Fruit fly (Drosophila melanogaster) whole organism, embryonic: Measurements from ENCODE around the gene CG5381.

Experiments
- Antp ChIP-seq: fragments of 200-800 bp; sonication (Bioruptor generic); optimal IDR thresholded peaks from 3 replicates; lab custom pipeline; 2016; ENCODE audit warnings: missing biosample characterization, missing genetic modification characterization
- BEAF-32 ChIP-seq: fragments of 200-800 bp; sonication (Bioruptor generic); optimal IDR thresholded peaks from 3 replicates; lab custom pipeline; 2017; ENCODE audit warnings: missing biosample characterization, missing genetic modification characterization, mild to moderate bottlenecking, moderate library complexity, missing genetic modification reagents
- BtbVII ChIP-seq: fragments of 200-800 bp; sonication (Bioruptor generic); optimal IDR thresholded peaks from 3 replicates; lab custom pipeline; 2017; ENCODE audit warnings: missing biosample characterization, mild to moderate bottlenecking, missing genetic modification characterization
- CG10366 ChIP-seq: fragments of 200-800 bp; sonication (Bioruptor generic); IDR thresholded peaks from 2 replicates; pipeline ENCODE4 v1.3.6; 2022; ENCODE audit warnings: missing biosample characterization, missing genetic modification characterization
- CG10543 ChIP-seq: fragments of 200-800 bp; sonication (Bioruptor generic); optimal IDR thresholded peaks from 3 replicates; lab custom pipeline; 2017; ENCODE audit warnings: missing biosample characterization, mild to moderate bottlenecking, missing genetic modification characterization, moderate library complexity
- CG10654 ChIP-seq: fragments of 200-800 bp; sonication (Bioruptor generic); optimal IDR thresholded peaks from 2 replicates; lab custom pipeline; 2016; ENCODE audit warnings: missing biosample characterization, missing genetic modification characterization
- CG12769 ChIP-seq: fragments of 200-800 bp; sonication (Bioruptor generic); optimal IDR thresholded peaks from 2 replicates; lab custom pipeline; 2019; ENCODE audit warnings: missing biosample characterization, mild to moderate bottlenecking, missing genetic modification characterization, moderate library complexity
- CG12942 ChIP-seq: fragments of 200-800 bp; sonication (Bioruptor generic); optimal IDR thresholded peaks from 3 replicates; lab custom pipeline; 2016; ENCODE audit warnings: missing biosample characterization, missing genetic modification characterization
- CG14710 ChIP-seq: fragments of 200-800 bp; sonication (Bioruptor generic); optimal IDR thresholded peaks from 3 replicates; lab custom pipeline; 2019; ENCODE audit warnings: missing biosample characterization, mild to moderate bottlenecking, missing genetic modification characterization, moderate library complexity
- CG14860 ChIP-seq: fragments of 200-800 bp; sonication (Bioruptor generic); IDR thresholded peaks from 3 replicates; pipeline ENCODE4 v1.3.6; 2022; ENCODE audit warnings: missing biosample characterization, missing genetic modification characterization; ENCODE audit not compliant: partially characterized antibody
- CG15073 ChIP-seq: fragments of 200-800 bp; sonication (Bioruptor generic); optimal IDR thresholded peaks from 2 replicates; lab custom pipeline; 2016; ENCODE audit warnings: missing biosample characterization, missing genetic modification characterization
- CG17385 ChIP-seq: fragments of 200-800 bp; sonication (Bioruptor generic); optimal IDR thresholded peaks from 3 replicates; lab custom pipeline; 2018; ENCODE audit warnings: missing biosample characterization, mild to moderate bottlenecking, missing genetic modification characterization
- CG17802 ChIP-seq: fragments of 200-800 bp; sonication (Bioruptor generic); optimal IDR thresholded peaks from 2 replicates; lab custom pipeline; 2018; ENCODE audit warnings: missing biosample characterization, mild to moderate bottlenecking, missing genetic modification characterization, moderate library complexity
- CG17912 ChIP-seq: fragments of 200-800 bp; sonication (Bioruptor generic); optimal IDR thresholded peaks from 2 replicates; lab custom pipeline; 2018; ENCODE audit warnings: missing biosample characterization, mild to moderate bottlenecking, missing genetic modification characterization
- CG1792 ChIP-seq: fragments of 200-800 bp; sonication (Bioruptor generic); optimal IDR thresholded peaks from 2 replicates; lab custom pipeline; 2016; ENCODE audit warnings: missing biosample characterization, missing genetic modification characterization
- CG30020 ChIP-seq: fragments of 200-800 bp; optimal IDR thresholded peaks from 2 replicates; lab custom pipeline; 2019; ENCODE audit warnings: missing biosample characterization, mild to moderate bottlenecking, missing genetic modification characterization, moderate library complexity
- CG9932 ChIP-seq: fragments of 200-800 bp; sonication (Bioruptor generic); IDR thresholded peaks from 2 replicates; pipeline ENCODE4 v1.3.6; 2022; ENCODE audit warnings: missing biosample characterization, missing genetic modification characterization
- D19B ChIP-seq: fragments of 200-800 bp; sonication (Bioruptor generic); optimal IDR thresholded peaks from 2 replicates; lab custom pipeline; 2017; ENCODE audit warnings: missing biosample characterization, mild to moderate bottlenecking, missing genetic modification characterization
- Doc3 ChIP-seq: fragments of 200-800 bp; sonication (Bioruptor generic); IDR thresholded peaks from 3 replicates; pipeline ENCODE4 v1.3.6; 2022; ENCODE audit warnings: missing biosample characterization, missing genetic modification characterization; ENCODE audit not compliant: partially characterized antibody
- Gug ChIP-seq: fragments of 200-800 bp; sonication (Bioruptor generic); IDR thresholded peaks from 4 replicates; pipeline ENCODE4 v1.3.6; 2022; ENCODE audit warnings: missing biosample characterization, missing genetic modification characterization
- H15 ChIP-seq: fragments of 200-800 bp; sonication (Bioruptor generic); IDR thresholded peaks from 3 replicates; pipeline ENCODE4 v1.3.6; 2022; ENCODE audit warnings: missing biosample characterization, missing genetic modification characterization
- HmgD ChIP-seq: fragments of 200-800 bp; sonication (Bioruptor generic); optimal IDR thresholded peaks from 3 replicates; lab custom pipeline; 2016; ENCODE audit warnings: missing biosample characterization, missing genetic modification characterization
- Hr39 ChIP-seq: fragments of >200 bp; optimal IDR thresholded peaks from 2 replicates; lab custom pipeline; 2017
- Lhr ChIP-seq: fragments of 200-800 bp; sonication (Bioruptor generic); optimal IDR thresholded peaks from 3 replicates; lab custom pipeline; 2017; ENCODE audit warnings: mild to moderate bottlenecking, missing biosample characterization, missing genetic modification reagents, missing genetic modification characterization
- Med ChIP-seq: fragments of 200-800 bp; sonication (Bioruptor generic); peaks from one replicate; lab custom pipeline; 2016; ENCODE audit warnings: missing biosample characterization, missing genetic modification characterization, mild to moderate bottlenecking, inconsistent platforms, moderate library complexity
- Mrtf ChIP-seq: fragments of 200-800 bp; sonication (Bioruptor generic); IDR thresholded peaks from 3 replicates; pipeline ENCODE4 v1.3.6; 2022; ENCODE audit warnings: missing biosample characterization, missing genetic modification characterization
- Pdp1 ChIP-seq, 2 experiments: fragments of 200-800 bp; sonication (Bioruptor generic); optimal IDR thresholded peaks; 3 replicates each; lab custom pipeline; 2016; ENCODE audit warnings: missing biosample characterization in 2 of 2, missing genetic modification characterization in 2 of 2, mild to moderate bottlenecking in 1 of 2, moderate library complexity in 1 of 2
- Six4 ChIP-seq: fragments of 200-800 bp; sonication (Bioruptor generic); optimal IDR thresholded peaks from 2 replicates; lab custom pipeline; 2016; ENCODE audit warnings: missing biosample characterization, missing genetic modification characterization
- Sry-δ ChIP-seq: fragments of 200-800 bp; sonication (Bioruptor generic); optimal IDR thresholded peaks from 2 replicates; lab custom pipeline; 2016; ENCODE audit warnings: missing biosample characterization, missing genetic modification characterization
- Taf1 ChIP-seq: fragments of 200-800 bp; sonication (Bioruptor generic); IDR thresholded peaks from 2 replicates; pipeline ENCODE4 v1.3.6; 2022; ENCODE audit warnings: missing biosample characterization, missing genetic modification characterization
- YL-1 ChIP-seq: fragments of 200-800 bp; sonication (Bioruptor generic); optimal IDR thresholded peaks from 3 replicates; lab custom pipeline; 2017; ENCODE audit warnings: missing biosample characterization, mild to moderate bottlenecking, missing genetic modification characterization
- amos ChIP-seq: fragments of 200-800 bp; sonication (Bioruptor generic); IDR thresholded peaks from 2 replicates; pipeline ENCODE4 v1.3.6; 2022; ENCODE audit warnings: missing biosample characterization, missing genetic modification characterization; ENCODE audit not compliant: partially characterized antibody
- ato ChIP-seq: fragments of 200-800 bp; sonication (Bioruptor generic); IDR thresholded peaks from 2 replicates; pipeline ENCODE4 v1.3.6; 2022; ENCODE audit warnings: missing biosample characterization, missing genetic modification characterization; ENCODE audit not compliant: partially characterized antibody
- bcd ChIP-seq: fragments of 200-800 bp; sonication (Bioruptor generic); optimal IDR thresholded peaks from 2 replicates; lab custom pipeline; 2017; ENCODE audit warnings: missing biosample characterization, mild to moderate bottlenecking, missing genetic modification characterization
- en ChIP-seq: fragments of 200-800 bp; sonication (Bioruptor generic); optimal IDR thresholded peaks from 2 replicates; lab custom pipeline; 2016; ENCODE audit warnings: missing biosample characterization, missing genetic modification characterization
- eve ChIP-seq, 2 experiments: fragments of >200 bp; optimal IDR thresholded peaks; 2 replicates each; lab custom pipeline; 2017; ENCODE audit warnings: missing biosample characterization in 2 of 2, missing genetic modification characterization in 2 of 2
- exex ChIP-seq: fragments of 200-800 bp; sonication (Bioruptor generic); optimal IDR thresholded peaks from 4 replicates; lab custom pipeline; 2018; ENCODE audit warnings: missing biosample characterization, mild to moderate bottlenecking, missing genetic modification characterization, moderate library complexity
- eyg ChIP-seq: fragments of 200-800 bp; sonication (Bioruptor generic); optimal IDR thresholded peaks from 3 replicates; lab custom pipeline; 2016; ENCODE audit warnings: missing biosample characterization, missing genetic modification characterization
- grn ChIP-seq: fragments of 200-800 bp; sonication (Bioruptor generic); optimal IDR thresholded peaks from 3 replicates; lab custom pipeline; 2017; ENCODE audit warnings: missing biosample characterization, missing genetic modification characterization
- kah ChIP-seq: fragments of 200-800 bp; sonication (Bioruptor generic); optimal IDR thresholded peaks from 2 replicates; lab custom pipeline; 2018; ENCODE audit warnings: missing biosample characterization, mild to moderate bottlenecking, missing genetic modification characterization
- pb ChIP-seq: fragments of 200-800 bp; sonication (Bioruptor generic); optimal IDR thresholded peaks from 3 replicates; lab custom pipeline; 2016; ENCODE audit warnings: missing biosample characterization, missing genetic modification characterization
- phol ChIP-seq: fragments of 200-800 bp; sonication (Bioruptor generic); optimal IDR thresholded peaks from 3 replicates; lab custom pipeline; 2018; ENCODE audit warnings: missing biosample characterization, mild to moderate bottlenecking, missing genetic modification characterization, moderate library complexity
- schlank ChIP-seq: fragments of 200-800 bp; sonication (Bioruptor generic); optimal IDR thresholded peaks from 2 replicates; lab custom pipeline; 2018; ENCODE audit warnings: missing biosample characterization, mild to moderate bottlenecking, missing genetic modification characterization
- shn ChIP-seq: fragments of 200-800 bp; sonication (Bioruptor generic); optimal IDR thresholded peaks from 3 replicates; lab custom pipeline; 2016; ENCODE audit warnings: missing biosample characterization, missing genetic modification characterization
- sug ChIP-seq: fragments of 200-800 bp; optimal IDR thresholded peaks from 2 replicates; lab custom pipeline; 2019; ENCODE audit warnings: missing biosample characterization, mild to moderate bottlenecking, missing genetic modification characterization, moderate library complexity
- tin ChIP-seq: fragments of 200-800 bp; sonication (Bioruptor generic); optimal IDR thresholded peaks from 3 replicates; lab custom pipeline; 2016; ENCODE audit warnings: missing biosample characterization, missing genetic modification characterization
- toy ChIP-seq: fragments of 200-800 bp; sonication (Bioruptor generic); IDR thresholded peaks from 2 replicates; pipeline ENCODE4 v1.3.6; 2022; ENCODE audit warnings: missing biosample characterization, missing genetic modification characterization
- zen ChIP-seq: fragments of 200-800 bp; sonication (Bioruptor generic); optimal IDR thresholded peaks from 3 replicates; lab custom pipeline; 2018; ENCODE audit warnings: missing biosample characterization, mild to moderate bottlenecking, missing genetic modification characterization, moderate library complexity
- zf30C ChIP-seq: fragments of 200-800 bp; sonication (Bioruptor generic); optimal IDR thresholded peaks from 3 replicates; lab custom pipeline; 2018; ENCODE audit warnings: missing biosample characterization, mild to moderate bottlenecking, missing genetic modification characterization

The CG5381 gene

dm6 chr2L:10321036-10321583, 1.8 kb downstream of the CG5381 start (continued):
- TF ChIP-seq amos (GFP tag; lab: Robert Waterston, UW) (peak; percentile 60; the same call in 1 of the 2 replicates), ato (peak; percentile 11; the same call in 1 of the 2 replicates), kah (GFP tag; lab: Kevin White, UChicago) (peak; percentile 72), pb (peak; percentile 4), Doc3 (GFP tag; lab: Robert Waterston, UW) (peak; percentile 72; the same call in 2 of the 3 replicates), bcd (no peak), CG14860 (GFP tag; lab: Robert Waterston, UW) (peak; percentile 55; the same call in 2 of the 3 replicates), CG17912 (GFP tag; lab: Kevin White, UChicago) (no peak), eyg (GFP tag; lab: Kevin White, UChicago) (no peak), Hr39 (lab: Kevin White, UChicago) (no peak), CG14710 (tag; lab: Kevin White, UChicago) (peak; percentile 7), tin (GFP tag; lab: Kevin White, UChicago) (peak; percentile 14), CG30020 (tag; lab: Kevin White, UChicago) (no peak), grn (GFP tag; lab: Kevin White, UChicago) (peak; percentile 40), Antp (GFP tag; lab: Kevin White, UChicago) (peak; percentile 18), toy (no peak), en (peak; percentile 15)

DNA sequence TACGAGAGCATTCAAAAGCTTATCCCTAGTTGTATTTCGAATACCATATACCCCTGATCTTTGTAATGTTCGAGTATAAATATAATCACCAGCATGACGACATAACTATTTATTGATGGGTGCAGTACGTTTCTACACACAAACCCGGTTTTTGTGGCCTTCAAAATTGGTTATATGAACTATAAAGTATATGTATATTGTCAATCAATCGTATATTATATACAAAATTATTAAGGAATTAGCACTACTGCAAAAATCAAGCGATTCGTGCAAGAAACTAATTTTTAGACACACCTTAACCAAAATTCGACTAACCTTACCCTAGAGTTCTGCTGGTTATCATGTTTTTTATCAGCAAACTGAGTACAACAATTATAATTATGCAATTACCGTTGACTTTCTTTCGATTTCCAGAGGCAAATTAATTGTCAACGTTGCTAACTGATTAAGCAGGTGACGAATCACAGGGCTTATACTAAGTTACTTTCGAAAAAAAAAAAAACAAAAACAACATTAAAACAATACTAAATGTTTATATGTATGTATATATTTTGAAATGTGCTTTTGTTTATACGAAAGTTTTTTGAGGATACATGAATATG, 2.6 kb downstream of the CG5381 start:
- TF ChIP-seq exex (tag; lab: Kevin White, UChicago) (peak; percentile 77), CG17802 (no peak), shn (no peak), Pdp1 (GFP tag; optimal IDR thresholded peaks at IDR 0.05; lab: Kevin White, UChicago) (peak in 1 of 2 experiments; percentile 75), CG12769 (no peak), CG15073 (GFP tag; lab: Kevin White, UChicago) (no peak), zen (no peak), Med (peak; percentile 10), Six4 (no peak), D19B (GFP tag; lab: Kevin White, UChicago) (peak; percentile 66), CG1792 (GFP tag; lab: Kevin White, UChicago) (no peak), sug (tag; lab: Kevin White, UChicago) (no peak), CG10654 (GFP tag; lab: Kevin White, UChicago) (no peak), grn (GFP tag; lab: Kevin White, UChicago) (no peak), BEAF-32 (GFP tag; lab: Kevin White, UChicago) (no peak), eve (GFP tag; optimal IDR thresholded peaks at IDR 0.05; lab: Kevin White, UChicago) (peak in 1 of 2 experiments; percentile 28), Lhr (no peak), CG12942 (GFP tag; lab: Kevin White, UChicago) (no peak)
- TF ChIP-seq, all 482 proteins: peak for 5

DNA sequence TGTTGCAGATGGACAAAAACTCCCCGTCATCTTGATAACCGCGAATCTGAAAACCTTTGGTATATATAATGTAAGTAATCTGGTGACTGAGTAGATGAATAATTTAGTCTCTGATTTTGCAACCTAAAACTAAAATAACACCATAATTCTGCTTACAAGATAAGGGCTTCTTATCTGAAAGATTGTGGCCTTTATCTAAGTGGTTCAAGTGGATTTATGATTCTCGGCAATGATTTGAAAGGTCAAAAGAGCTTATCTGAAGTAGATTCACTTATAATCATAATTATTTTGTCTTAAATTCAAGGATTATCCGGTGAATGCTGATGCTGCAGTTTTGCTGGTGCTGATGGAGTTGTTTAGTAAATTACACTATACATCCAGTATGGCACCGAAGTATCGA, 7.0 kb downstream of the CG5381 start:
- no peak for TF ChIP-seq CG10543 (GFP tag; lab: Kevin White, UChicago)
- TF ChIP-seq CG10366 (GFP tag; lab: Robert Waterston, UW): no peak
- TF ChIP-seq BtbVII (GFP tag; lab: Kevin White, UChicago): no peak
- no peak for TF ChIP-seq CG9932 (GFP tag; lab: Robert Waterston, UW)
- TF ChIP-seq HmgD (GFP tag; lab: Kevin White, UChicago): no peak
- TF ChIP-seq zf30C: no peak
- TF ChIP-seq CG17385 (GFP tag; lab: Kevin White, UChicago): no peak
- TF ChIP-seq en: no peak
- TF ChIP-seq Sry-δ (GFP tag; lab: Kevin White, UChicago): no peak
- TF ChIP-seq YL-1: no peak
- TF ChIP-seq phol (tag; lab: Kevin White, UChicago): no peak
- TF ChIP-seq Gug: no peak
- TF ChIP-seq zen: no peak
- TF ChIP-seq schlank (tag; lab: Kevin White, UChicago): no peak
- TF ChIP-seq Taf1: no peak
- TF ChIP-seq Mrtf (GFP tag; lab: Robert Waterston, UW): no peak
- TF ChIP-seq exex (tag; lab: Kevin White, UChicago): peak; percentile 83
- TF ChIP-seq H15 (GFP tag; lab: Robert Waterston, UW): no peak
